Fruit fly (Drosophila melanogaster): ENCODE data around the gene CG44227.

The CG44227 gene

dm6 chr3R:8652731-8653130, 32.2 kb downstream of the CG44227 start, which contains the start of the genes Sys1 and Dhod (continued):
- TF ChIP-seq sv (GFP tag; optimal IDR thresholded peaks at IDR 0.05) (peak; percentile 64), ey (GFP tag; optimal IDR thresholded peaks at IDR 0.05) (peak; percentile 86), Rel (GFP tag; optimal IDR thresholded peaks at IDR 0.05) (no peak), Rel (tag; optimal IDR thresholded peaks at IDR 0.05) (peak; percentile 7), pan (optimal IDR thresholded peaks at IDR 0.05) (no peak), Hnf4 (GFP tag; optimal IDR thresholded peaks at IDR 0.05) (peak; percentile 87), Vsx2 (GFP tag; optimal IDR thresholded peaks at IDR 0.05; ENCODE audit: partially characterized antibody) (no peak)

- TF ChIP-seq Mio (GFP tag; optimal IDR thresholded peaks at IDR 0.05) (peak; percentile 89), Vsx2 (GFP tag; optimal IDR thresholded peaks at IDR 0.05; ENCODE audit: partially characterized antibody) (no peak), OdsH (GFP tag; optimal IDR thresholded peaks at IDR 0.05) (peak; percentile 98), Jra (GFP tag; optimal IDR thresholded peaks at IDR 0.05) (peak; percentile 96), dl (GFP tag; optimal IDR thresholded peaks at IDR 0.05; ENCODE audit: insufficient read depth in 1 of 2, partially characterized antibody in 2 of 2) (no peak), lola (GFP tag; optimal IDR thresholded peaks at IDR 0.05) (no peak), foxo (GFP tag; optimal IDR thresholded peaks at IDR 0.05) (peak; percentile 95 to 99), h (GFP tag; optimal IDR thresholded peaks at IDR 0.05) (peak; percentile 99), rgr (GFP tag; optimal IDR thresholded peaks at IDR 0.05) (peak; percentile 99), pan (optimal IDR thresholded peaks at IDR 0.05) (no peak), psq (GFP tag; optimal IDR thresholded peaks at IDR 0.05) (peak; percentile 96), CG32264 (GFP tag; optimal IDR thresholded peaks at IDR 0.05) (peak; percentile 96), Hr83 (GFP tag; optimal IDR thresholded peaks at IDR 0.05; ENCODE audit: poor library complexity, severe bottlenecking) (peak; percentile 91), Dfd (GFP tag; optimal IDR thresholded peaks at IDR 0.05) (peak; percentile 54), Sp1 (GFP tag; optimal IDR thresholded peaks at IDR 0.05) (peak; percentile 98), woc (GFP tag; optimal IDR thresholded peaks at IDR 0.05) (peak; percentile 99), brk (GFP tag; optimal IDR thresholded peaks at IDR 0.05) (peak; percentile 95), Myc (optimal IDR thresholded peaks at IDR 0.05) (no peak), jim (GFP tag; optimal IDR thresholded peaks at IDR 0.05) (peak; percentile 64), fru (GFP tag; optimal IDR thresholded peaks at IDR 0.05) (peak; percentile 98), Dif (GFP tag; optimal IDR thresholded peaks at IDR 0.05; ENCODE audit: partially characterized antibody) (no peak), Rel (GFP tag; optimal IDR thresholded peaks at IDR 0.05) (peak; percentile 89), Rel (tag; optimal IDR thresholded peaks at IDR 0.05) (peak; percentile 90), Hr78 (GFP tag; optimal IDR thresholded peaks at IDR 0.05) (no peak), CrebA (GFP tag; optimal IDR thresholded peaks at IDR 0.05; ENCODE audit: borderline replicate concordance) (no peak), dsf (GFP tag; optimal IDR thresholded peaks at IDR 0.05; ENCODE audit: borderline replicate concordance) (peak; percentile 95), Hnf4 (GFP tag; optimal IDR thresholded peaks at IDR 0.05) (peak; percentile 99), HLH106 (tag; optimal IDR thresholded peaks at IDR 0.05) (peak; percentile 99), GATAd (GFP tag; optimal IDR thresholded peaks at IDR 0.05) (peak; percentile 95), CG9705 (GFP tag; optimal IDR thresholded peaks at IDR 0.05) (peak; percentile 98), ey (GFP tag; optimal IDR thresholded peaks at IDR 0.05) (peak; percentile 99), Abd-B (GFP tag; optimal IDR thresholded peaks at IDR 0.05) (no peak), sage (GFP tag; optimal IDR thresholded peaks at IDR 0.05) (peak; percentile 97), usp (GFP tag; optimal IDR thresholded peaks at IDR 0.05) (no peak), tai (GFP tag; optimal IDR thresholded peaks at IDR 0.05) (no peak), sv (GFP tag; optimal IDR thresholded peaks at IDR 0.05) (peak; percentile 99), br (GFP tag; optimal IDR thresholded peaks at IDR 0.05) (peak; percentile 99), N (GFP tag; optimal IDR thresholded peaks at IDR 0.05) (no peak), dmrt93B (GFP tag; optimal IDR thresholded peaks at IDR 0.05) (peak; percentile 98)
These were observed 34.2 kb downstream of the CG44227 start, which contains the start of the genes Mkk4 and SLIRP2 for dm6 chr3R:8650741-8651140. Mkk4 (minus strand) TSS chr3R:8650796. SLIRP2 (plus strand) TSS chr3R:8651084.
